Fruit fly (Drosophila melanogaster) whole organism, embryonic: Measurements from ENCODE around the gene chrb.

Source experiments
- Ada2b ChIP-seq: fragments of 200-800 bp; sonication (Bioruptor generic); IDR thresholded peaks from 2 replicates; pipeline ENCODE4 v1.3.6; 2022; ENCODE audit warnings: missing biosample characterization, missing genetic modification characterization
- Antp ChIP-seq: fragments of 200-800 bp; sonication (Bioruptor generic); optimal IDR thresholded peaks from 3 replicates; lab custom pipeline; 2016; ENCODE audit warnings: missing biosample characterization, missing genetic modification characterization
- BEAF-32 ChIP-seq: fragments of 200-800 bp; sonication (Bioruptor generic); optimal IDR thresholded peaks from 3 replicates; lab custom pipeline; 2017; ENCODE audit warnings: missing biosample characterization, missing genetic modification characterization, mild to moderate bottlenecking, moderate library complexity, missing genetic modification reagents
- CG1024 ChIP-seq: fragments of 200-800 bp; sonication (Bioruptor generic); IDR thresholded peaks from 2 replicates; pipeline ENCODE4 v1.3.6; 2022; ENCODE audit warnings: missing biosample characterization, missing genetic modification characterization
- CG10431 ChIP-seq: fragments of 200-800 bp; sonication (Bioruptor generic); optimal IDR thresholded peaks from 3 replicates; lab custom pipeline; 2018; ENCODE audit warnings: missing biosample characterization, mild to moderate bottlenecking, missing genetic modification characterization
- CG10543 ChIP-seq: fragments of 200-800 bp; sonication (Bioruptor generic); optimal IDR thresholded peaks from 3 replicates; lab custom pipeline; 2017; ENCODE audit warnings: missing biosample characterization, mild to moderate bottlenecking, missing genetic modification characterization, moderate library complexity
- CG12219 ChIP-seq: fragments of 200-800 bp; sonication (Bioruptor generic); optimal IDR thresholded peaks from 3 replicates; lab custom pipeline; 2018; ENCODE audit warnings: missing biosample characterization, mild to moderate bottlenecking, missing genetic modification characterization
- CG13123 ChIP-seq: fragments of 200-800 bp; sonication (Bioruptor generic); optimal IDR thresholded peaks from 2 replicates; lab custom pipeline; 2016; ENCODE audit warnings: missing biosample characterization, missing genetic modification characterization
- CG14965 ChIP-seq: fragments of 200-800 bp; sonication (Bioruptor generic); optimal IDR thresholded peaks from 2 replicates; lab custom pipeline; 2016; ENCODE audit warnings: missing biosample characterization, missing genetic modification characterization, borderline replicate concordance
- CG15011 ChIP-seq: fragments of 200-800 bp; sonication (Bioruptor generic); optimal IDR thresholded peaks from 3 replicates; lab custom pipeline; 2018; ENCODE audit warnings: missing biosample characterization, mild to moderate bottlenecking, missing genetic modification characterization
- CG15514 ChIP-seq: fragments of 200-800 bp; sonication (Bioruptor generic); optimal IDR thresholded peaks from 3 replicates; lab custom pipeline; 2017; ENCODE audit warnings: missing biosample characterization, missing genetic modification characterization, mild to moderate bottlenecking, moderate library complexity, missing genetic modification reagents
- CG16813 ChIP-seq: fragments of 200-800 bp; sonication (Bioruptor generic); IDR thresholded peaks from 3 replicates; pipeline ENCODE4 v1.3.6; 2022; ENCODE audit warnings: missing biosample characterization, missing genetic modification characterization; ENCODE audit not compliant: partially characterized antibody
- CG17186 ChIP-seq: fragments of 200-800 bp; sonication (Bioruptor generic); optimal IDR thresholded peaks from 3 replicates; lab custom pipeline; 2017; ENCODE audit warnings: missing biosample characterization, missing genetic modification reagents, missing genetic modification characterization
- CG17361 ChIP-seq: fragments of 200-800 bp; sonication (Bioruptor generic); IDR thresholded peaks from 3 replicates; pipeline ENCODE4 v1.3.6; 2022; ENCODE audit warnings: missing biosample characterization, missing genetic modification characterization
- CG33557 ChIP-seq: fragments of 200-800 bp; sonication (Bioruptor generic); optimal IDR thresholded peaks from 2 replicates; lab custom pipeline; 2019; ENCODE audit warnings: missing biosample characterization, mild to moderate bottlenecking, missing genetic modification characterization, moderate library complexity
- CG4360 ChIP-seq: fragments of 200-800 bp; sonication (Bioruptor generic); IDR thresholded peaks from 2 replicates; pipeline ENCODE4 v1.3.6; 2022; ENCODE audit warnings: missing biosample characterization, missing genetic modification characterization
- CG5245 ChIP-seq: fragments of 200-800 bp; sonication (Bioruptor generic); optimal IDR thresholded peaks from 3 replicates; lab custom pipeline; 2016; ENCODE audit warnings: missing biosample characterization, missing genetic modification characterization
- CG5953 ChIP-seq: fragments of 200-800 bp; sonication (Bioruptor generic); IDR thresholded peaks from 2 replicates; pipeline ENCODE4 v1.3.6; 2022; ENCODE audit warnings: missing biosample characterization, missing genetic modification characterization
- CG8944 ChIP-seq: fragments of 200-800 bp; sonication (Bioruptor generic); optimal IDR thresholded peaks from 3 replicates; lab custom pipeline; 2016; ENCODE audit warnings: missing biosample characterization, missing genetic modification characterization
- Dp ChIP-seq: fragments of 200-800 bp; sonication (Bioruptor generic); optimal IDR thresholded peaks from 2 replicates; lab custom pipeline; 2018; ENCODE audit warnings: missing biosample characterization, mild to moderate bottlenecking, missing genetic modification characterization, moderate library complexity
- Fer1 ChIP-seq: fragments of 200-800 bp; sonication (Bioruptor generic); optimal IDR thresholded peaks from 2 replicates; lab custom pipeline; 2017; ENCODE audit warnings: missing biosample characterization, mild to moderate bottlenecking, missing genetic modification characterization
- Gug ChIP-seq: fragments of 200-800 bp; sonication (Bioruptor generic); IDR thresholded peaks from 4 replicates; pipeline ENCODE4 v1.3.6; 2022; ENCODE audit warnings: missing biosample characterization, missing genetic modification characterization
- H2.0 ChIP-seq: fragments of 200-800 bp; sonication (Bioruptor generic); IDR thresholded peaks from 2 replicates; pipeline ENCODE4 v1.3.6; 2022; ENCODE audit warnings: missing biosample characterization, missing genetic modification characterization
- HHEX ChIP-seq: fragments of 200-800 bp; sonication (Bioruptor generic); optimal IDR thresholded peaks from 3 replicates; lab custom pipeline; 2017; ENCODE audit warnings: missing biosample characterization, mild to moderate bottlenecking, missing genetic modification characterization, missing genetic modification reagents
- Hmx ChIP-seq: fragments of 200-800 bp; sonication (Bioruptor generic); optimal IDR thresholded peaks from 2 replicates; lab custom pipeline; 2016; ENCODE audit warnings: missing biosample characterization, missing genetic modification characterization
- Hr78 ChIP-seq, 2 experiments: fragments of 200-800 bp in 1 of 2; fragments of >200 bp in 1 of 2; sonication (Bioruptor generic) in 1 of 2; optimal IDR thresholded peaks; 2 replicates each; lab custom pipeline; 2017 to 2019; ENCODE audit warnings: missing biosample characterization in 2 of 2, missing genetic modification characterization in 2 of 2, mild to moderate bottlenecking in 1 of 2, moderate library complexity in 1 of 2
- Mad ChIP-seq: fragments of 200-800 bp; sonication (Bioruptor generic); optimal IDR thresholded peaks from 2 replicates; lab custom pipeline; 2016; ENCODE audit warnings: missing biosample characterization, missing genetic modification characterization
- NfI ChIP-seq: fragments of 200-800 bp; sonication (Bioruptor generic); optimal IDR thresholded peaks from 3 replicates; lab custom pipeline; 2018; ENCODE audit warnings: missing biosample characterization, mild to moderate bottlenecking, missing genetic modification characterization, moderate library complexity
- PHDP ChIP-seq: fragments of 200-800 bp; sonication (Bioruptor generic); optimal IDR thresholded peaks from 3 replicates; lab custom pipeline; 2018; ENCODE audit warnings: missing biosample characterization, mild to moderate bottlenecking, missing genetic modification characterization, moderate library complexity
- Pdp1 ChIP-seq, 2 experiments: fragments of 200-800 bp; sonication (Bioruptor generic); optimal IDR thresholded peaks; 3 replicates each; lab custom pipeline; 2016; ENCODE audit warnings: missing biosample characterization in 2 of 2, missing genetic modification characterization in 2 of 2, mild to moderate bottlenecking in 1 of 2, moderate library complexity in 1 of 2
- Vsx1 ChIP-seq: fragments of 200-800 bp; sonication (Bioruptor generic); optimal IDR thresholded peaks from 2 replicates; lab custom pipeline; 2017; ENCODE audit warnings: missing biosample characterization, mild to moderate bottlenecking, missing genetic modification characterization, missing genetic modification reagents
- bowl ChIP-seq: fragments of 200-800 bp; sonication (Bioruptor generic); IDR thresholded peaks from 2 replicates; pipeline ENCODE4 v1.3.6; 2022; ENCODE audit warnings: missing biosample characterization, missing genetic modification characterization
- chif ChIP-seq, 2 experiments: fragments of 200-800 bp; sonication (Bioruptor generic); optimal IDR thresholded peaks; 3 replicates each; lab custom pipeline; 2016; ENCODE audit warnings: missing biosample characterization in 2 of 2, missing genetic modification characterization in 2 of 2
- ci ChIP-seq: fragments of 200-800 bp; sonication (Bioruptor generic); IDR thresholded peaks from 3 replicates; pipeline ENCODE4 v1.3.6; 2022; ENCODE audit warnings: missing biosample characterization, missing genetic modification characterization
- crp ChIP-seq, 2 experiments: fragments of 200-800 bp; sonication (Bioruptor generic); optimal IDR thresholded peaks; 2 replicates in 1 of 2; 3 replicates in 1 of 2; lab custom pipeline; 2017; ENCODE audit warnings: missing biosample characterization in 2 of 2, missing genetic modification characterization in 2 of 2, mild to moderate bottlenecking in 1 of 2, moderate library complexity in 1 of 2
- cwo ChIP-seq: fragments of 200-800 bp; sonication (Bioruptor generic); optimal IDR thresholded peaks from 3 replicates; lab custom pipeline; 2017; ENCODE audit warnings: missing biosample characterization, missing genetic modification characterization, mild to moderate bottlenecking, moderate library complexity, missing genetic modification reagents
- dimm ChIP-seq: fragments of 200-800 bp; sonication (Bioruptor generic); IDR thresholded peaks from 2 replicates; pipeline ENCODE4 v1.3.6; 2022; ENCODE audit warnings: missing biosample characterization, missing genetic modification characterization
- dpn ChIP-seq, 2 experiments: fragments of 200-800 bp; sonication (Bioruptor generic); optimal IDR thresholded peaks; 3 replicates each; lab custom pipeline; 2016; ENCODE audit warnings: missing biosample characterization in 2 of 2, missing genetic modification characterization in 2 of 2
- ewg ChIP-seq: fragments of 200-800 bp; sonication (Bioruptor generic); optimal IDR thresholded peaks from 3 replicates; lab custom pipeline; 2017; ENCODE audit warnings: mild to moderate bottlenecking, missing biosample characterization, missing genetic modification reagents, missing genetic modification characterization
- exex ChIP-seq: fragments of 200-800 bp; sonication (Bioruptor generic); optimal IDR thresholded peaks from 4 replicates; lab custom pipeline; 2018; ENCODE audit warnings: missing biosample characterization, mild to moderate bottlenecking, missing genetic modification characterization, moderate library complexity
- gsb ChIP-seq: fragments of 200-800 bp; sonication (Bioruptor generic); IDR thresholded peaks from 2 replicates; pipeline ENCODE4 v1.3.6; 2022; ENCODE audit warnings: missing biosample characterization, missing genetic modification characterization
- gsb-n ChIP-seq: fragments of 200-800 bp; sonication (Bioruptor generic); optimal IDR thresholded peaks from 3 replicates; lab custom pipeline; 2018; ENCODE audit warnings: missing biosample characterization, mild to moderate bottlenecking, missing genetic modification characterization
- kah ChIP-seq: fragments of 200-800 bp; sonication (Bioruptor generic); optimal IDR thresholded peaks from 2 replicates; lab custom pipeline; 2018; ENCODE audit warnings: missing biosample characterization, mild to moderate bottlenecking, missing genetic modification characterization
- pan ChIP-seq, 4 experiments: fragments of >200 bp in 3 of 4; fragments of 200-800 bp in 1 of 4; sonication (Bioruptor generic) in 1 of 4; optimal IDR thresholded peaks in 3 of 4; IDR thresholded peaks in 1 of 4; 2 replicates each; pipeline versions ENCODE4 v1.3.6 to Lab custom; 2017 to 2022; ENCODE audit warnings: missing biosample characterization in 2 of 4, missing genetic modification characterization in 2 of 4, mixed read lengths in 1 of 4
- pnt ChIP-seq: fragments of 200-800 bp; sonication (Bioruptor generic); optimal IDR thresholded peaks from 3 replicates; lab custom pipeline; 2016; ENCODE audit warnings: missing biosample characterization, missing genetic modification characterization
- repo ChIP-seq: fragments of 200-800 bp; sonication (Bioruptor generic); optimal IDR thresholded peaks from 2 replicates; lab custom pipeline; 2016; ENCODE audit warnings: missing biosample characterization, missing genetic modification characterization
- salm ChIP-seq: fragments of 200-800 bp; sonication (Bioruptor generic); optimal IDR thresholded peaks from 2 replicates; lab custom pipeline; 2018; ENCODE audit warnings: missing biosample characterization, mild to moderate bottlenecking, missing genetic modification characterization
- sr ChIP-seq: fragments of 200-800 bp; sonication (Bioruptor generic); IDR thresholded peaks from 3 replicates; pipeline ENCODE4 v1.3.6; 2022; ENCODE audit warnings: missing biosample characterization, missing genetic modification characterization
- unc-4 ChIP-seq: fragments of 200-800 bp; sonication (Bioruptor generic); IDR thresholded peaks from 2 replicates; pipeline ENCODE4 v1.3.6; 2022; ENCODE audit warnings: missing biosample characterization, missing genetic modification characterization; ENCODE audit not compliant: partially characterized antibody

chrb gene

DNA sequence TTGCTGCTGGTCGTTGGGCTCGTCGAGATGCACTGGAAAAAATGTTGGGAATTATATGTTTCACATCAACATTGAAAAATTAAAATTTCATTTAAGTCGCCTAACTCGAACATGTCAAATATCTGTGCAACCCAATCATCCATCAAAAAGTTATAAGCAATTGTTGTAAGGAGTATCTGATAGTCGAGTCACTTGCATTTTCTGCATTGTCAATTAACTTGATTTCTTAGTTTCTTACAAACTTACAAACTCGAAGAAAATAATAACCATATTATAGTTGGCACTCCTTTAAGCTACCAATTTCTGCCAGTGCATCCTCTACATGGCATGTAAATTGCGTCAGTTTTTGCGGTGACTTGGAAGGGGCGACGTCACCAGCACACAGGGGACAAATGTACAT is 4.2 kb upstream of the chrb start (continued):
- TF ChIP-seq CG14965 (GFP tag; lab: Kevin White, UChicago) (no peak), CG15514 (GFP tag; lab: Kevin White, UChicago) (peak; percentile 17), CG5245 (GFP tag; lab: Kevin White, UChicago) (peak; percentile 47), CG13123 (no peak), exex (tag; lab: Kevin White, UChicago) (no peak), bowl (GFP tag; lab: Robert Waterston, UW) (no peak), CG16813 (GFP tag; lab: Robert Waterston, UW) (peak; percentile 54; the same call in 2 of the 3 replicates), CG12219 (GFP tag; lab: Kevin White, UChicago) (no peak), CG17361 (GFP tag; lab: Robert Waterston, UW) (peak; percentile 61), Fer1 (GFP tag; lab: Kevin White, UChicago) (peak; percentile 28), salm (tag; lab: Kevin White, UChicago) (no peak), BEAF-32 (no peak), NfI (GFP tag; lab: Kevin White, UChicago) (no peak), CG10431 (GFP tag; lab: Kevin White, UChicago) (peak; percentile 98), cwo (GFP tag; lab: Kevin White, UChicago) (no peak), chif (GFP tag; optimal IDR thresholded peaks at IDR 0.05; lab: Kevin White, UChicago) (peak; percentile 27 to 58), ci (GFP tag; lab: Robert Waterston, UW) (no peak), H2.0 (GFP tag; lab: Robert Waterston, UW) (no peak; the same call in 1 of the 2 replicates), Ada2b (GFP tag; lab: Robert Waterston, UW) (0 out of 2 replicates have a peak, but pooled peaks have one; percentile 27), Mad (GFP tag; lab: Kevin White, UChicago) (no peak), Hr78 (GFP tag; optimal IDR thresholded peaks at IDR 0.05; lab: Kevin White, UChicago) (no peak), Hmx (no peak), CG5953 (GFP tag; lab: Robert Waterston, UW) (no peak), pan (optimal IDR thresholded peaks at IDR 0.05; lab: Kevin White, UChicago) (no peak), pan (GFP tag; optimal IDR thresholded peaks at IDR 0.05 in 1 of 2, IDR thresholded peaks at IDR 0.05 in 1 of 2) (peak in 1 of 2 experiments; percentile 23), gsb (GFP tag; lab: Robert Waterston, UW) (no peak), HHEX (GFP tag; lab: Kevin White, UChicago) (no peak), ewg (GFP tag; lab: Kevin White, UChicago) (peak; percentile 9), kah (GFP tag; lab: Kevin White, UChicago) (no peak), repo (GFP tag; lab: Kevin White, UChicago) (no peak), dimm (GFP tag; lab: Robert Waterston, UW) (no peak), Antp (GFP tag; lab: Kevin White, UChicago) (peak; percentile 32), CG1024 (GFP tag; lab: Robert Waterston, UW) (no peak), gsb-n (tag; lab: Kevin White, UChicago) (no peak), CG17186 (no peak), pnt (GFP tag; lab: Kevin White, UChicago) (peak; percentile 37), Dp (GFP tag; lab: Kevin White, UChicago) (no peak), Pdp1 (GFP tag; optimal IDR thresholded peaks at IDR 0.05; lab: Kevin White, UChicago) (peak; percentile 7 to 40), CG33557 (no peak), CG8944 (GFP tag; lab: Kevin White, UChicago) (peak; percentile 15), dpn (GFP tag; optimal IDR thresholded peaks at IDR 0.05; lab: Kevin White, UChicago) (peak in 1 of 2 experiments; percentile 42), Gug (GFP tag; lab: Robert Waterston, UW) (no peak; the same call in 3 of the 4 replicates), Vsx1 (no peak), crp (GFP tag; optimal IDR thresholded peaks at IDR 0.05; lab: Kevin White, UChicago) (no peak), CG10543 (no peak), unc-4 (GFP tag; lab: Robert Waterston, UW) (no peak), CG15011 (no peak), PHDP (tag; lab: Kevin White, UChicago) (peak; percentile 41), CG4360 (GFP tag; lab: Robert Waterston, UW) (no peak), sr (GFP tag; lab: Robert Waterston, UW) (no peak)
